Fruit fly (Drosophila melanogaster): ENCODE data around the gene dia.

The dia gene

dm6 chr2L:20716077-20716476 lies 41.9 kb upstream of the dia start (continued):
- TF ChIP-seq CG6276 (GFP tag; optimal IDR thresholded peaks at IDR 0.05) (peak; percentile 68), CG8119 (GFP tag; IDR thresholded peaks at IDR 0.05) (peak; percentile 56; the same call in 2 of the 3 replicates), CG11762 (GFP tag; optimal IDR thresholded peaks at IDR 0.05; ENCODE audit: insufficient read depth) (peak; percentile 11), Ets21C (GFP tag; optimal IDR thresholded peaks at IDR 0.05) (no peak), CG11902 (GFP tag; optimal IDR thresholded peaks at IDR 0.05) (no peak), CG3032 (tag; optimal IDR thresholded peaks at IDR 0.05) (peak; percentile 4), CG34406 (GFP tag; optimal IDR thresholded peaks at IDR 0.05) (peak; percentile 49), CG31627 (GFP tag; optimal IDR thresholded peaks at IDR 0.05) (no peak), dsx (GFP tag; optimal IDR thresholded peaks at IDR 0.05; ENCODE audit: poor library complexity, severe bottlenecking) (peak; percentile 55), fkh (GFP tag; optimal IDR thresholded peaks at IDR 0.05) (no peak), topi (GFP tag; optimal IDR thresholded peaks at IDR 0.05) (peak; percentile 71), CG16779 (tag; optimal IDR thresholded peaks at IDR 0.05) (peak; percentile 59), Blimp-1 (GFP tag; optimal IDR thresholded peaks at IDR 0.05) (peak; percentile 100), CG8632 (GFP tag; optimal IDR thresholded peaks at IDR 0.05) (no peak), achi (GFP tag; optimal IDR thresholded peaks at IDR 0.05) (peak; percentile 48), Hr4 (GFP tag; optimal IDR thresholded peaks at IDR 0.05) (no peak), Met (GFP tag; optimal IDR thresholded peaks at IDR 0.05) (peak; percentile 61), CG6163 (GFP tag; IDR thresholded peaks at IDR 0.05) (peak; percentile 59), CG15336 (GFP tag; IDR thresholded peaks at IDR 0.05) (peak; percentile 58), lz (GFP tag; optimal IDR thresholded peaks at IDR 0.05) (peak; percentile 46), Eip78C (GFP tag) (peak; percentile 92), spab (GFP tag; optimal IDR thresholded peaks at IDR 0.05) (peak; percentile 17), acj6 (GFP tag; optimal IDR thresholded peaks at IDR 0.05) (no peak), CG4318 (GFP tag; optimal IDR thresholded peaks at IDR 0.05) (no peak), net (GFP tag; optimal IDR thresholded peaks at IDR 0.05) (peak; percentile 67), Sox102F (GFP tag; optimal IDR thresholded peaks at IDR 0.05) (peak; percentile 78), CG7368 (GFP tag; optimal IDR thresholded peaks at IDR 0.05) (peak; percentile 24), esn (GFP tag; optimal IDR thresholded peaks at IDR 0.05) (no peak), CG1621 (tag; optimal IDR thresholded peaks at IDR 0.05) (peak; percentile 83), CG3919 (GFP tag; optimal IDR thresholded peaks at IDR 0.05) (peak; percentile 53), Eip93F (GFP tag; optimal IDR thresholded peaks at IDR 0.05) (no peak), Sox14 (GFP tag; optimal IDR thresholded peaks at IDR 0.05) (peak; percentile 49)

- TF ChIP-seq vri (GFP tag; optimal IDR thresholded peaks at IDR 0.05) = no peak
- no peak for TF ChIP-seq Hr39 (GFP tag; optimal IDR thresholded peaks at IDR 0.05)
- no peak for TF ChIP-seq Sox15 (GFP tag; optimal IDR thresholded peaks at IDR 0.05)
- no peak for TF ChIP-seq CG8319 (GFP tag; optimal IDR thresholded peaks at IDR 0.05)
- no peak for TF ChIP-seq Lpt (GFP tag; optimal IDR thresholded peaks at IDR 0.05)
- TF ChIP-seq esn (GFP tag; optimal IDR thresholded peaks at IDR 0.05) = no peak
- peak; percentile 88 for TF ChIP-seq Eip78C (GFP tag)
- no peak for TF ChIP-seq Eip75B (GFP tag; optimal IDR thresholded peaks at IDR 0.05)
- peak; percentile 43 for TF ChIP-seq CG15336 (GFP tag; IDR thresholded peaks at IDR 0.05)
- TF ChIP-seq Blimp-1 (GFP tag; optimal IDR thresholded peaks at IDR 0.05) = no peak
- TF ChIP-seq CG3032 (tag; optimal IDR thresholded peaks at IDR 0.05) = no peak
- TF ChIP-seq svp (GFP tag) = no peak
- no peak for TF ChIP-seq ss (GFP tag; optimal IDR thresholded peaks at IDR 0.05)
- no peak for TF ChIP-seq CG34406 (GFP tag; optimal IDR thresholded peaks at IDR 0.05)
- no peak for TF ChIP-seq CG3919 (GFP tag; optimal IDR thresholded peaks at IDR 0.05)
- TF ChIP-seq CG9139 (GFP tag; optimal IDR thresholded peaks at IDR 0.05) = no peak
- TF ChIP-seq Sox102F (GFP tag; optimal IDR thresholded peaks at IDR 0.05) = no peak
- no peak for TF ChIP-seq CG6792 (GFP tag; optimal IDR thresholded peaks at IDR 0.05)
- no peak for TF ChIP-seq net (GFP tag; optimal IDR thresholded peaks at IDR 0.05)
- no peak for TF ChIP-seq CG1621 (tag; optimal IDR thresholded peaks at IDR 0.05)
- peak; percentile 32 for TF ChIP-seq Ets96B (tag; optimal IDR thresholded peaks at IDR 0.05)
- no peak for TF ChIP-seq Smox (GFP tag; optimal IDR thresholded peaks at IDR 0.05)
- peak; percentile 1 for TF ChIP-seq acj6 (GFP tag; optimal IDR thresholded peaks at IDR 0.05)
- no peak for TF ChIP-seq CG11902 (GFP tag; optimal IDR thresholded peaks at IDR 0.05)
- no peak for TF ChIP-seq pdm3 (GFP tag; optimal IDR thresholded peaks at IDR 0.05)
- no peak for TF ChIP-seq Met (GFP tag; optimal IDR thresholded peaks at IDR 0.05)
- peak; percentile 87 for TF ChIP-seq CG32006 (GFP tag; optimal IDR thresholded peaks at IDR 0.05)
- peak; percentile 60 for TF ChIP-seq dac (GFP tag; optimal IDR thresholded peaks at IDR 0.05)
- 0 out of 3 replicates have a peak, but pooled peaks have one; percentile 5 for TF ChIP-seq eg (GFP tag; IDR thresholded peaks at IDR 0.05)
- no peak for TF ChIP-seq fd85E (GFP tag; optimal IDR thresholded peaks at IDR 0.05)
- peak in 1 of 2 experiments; percentile 6 for TF ChIP-seq salr (GFP tag; optimal IDR thresholded peaks at IDR 0.05)
- TF ChIP-seq achi (GFP tag; optimal IDR thresholded peaks at IDR 0.05) = peak; percentile 2
- TF ChIP-seq CG8632 (GFP tag; optimal IDR thresholded peaks at IDR 0.05) = no peak
Observed at dm6 chr2L:20716712-20717111, 41.2 kb upstream of the dia start.
